Worm (Caenorhabditis elegans) whole organism, L3 larva: ENCODE data around the gene C17G10.1.

ENCODE experiments used
- ama-1 ChIP-seq: fragments of 150-350 bp; optimal IDR thresholded peaks from 2 replicates; lab custom pipeline; 2018
- ceh-16 ChIP-seq: sonication (generic microtip); optimal IDR thresholded peaks from 2 replicates; lab custom pipeline; 2017; ENCODE audit warnings: missing biosample characterization, missing genetic modification characterization
- daf-12 ChIP-seq: fragments of 150-350 bp; optimal IDR thresholded peaks from 2 replicates; lab custom pipeline; 2014; ENCODE audit warnings: missing biosample characterization, missing genetic modification reagents, missing genetic modification characterization
- elt-3 ChIP-seq, 3 experiments: fragments of 150-350 bp in 1 of 3; sonication (generic microtip) in 2 of 3; optimal IDR thresholded peaks; 2 replicates in 2 of 3; 4 replicates in 1 of 3; lab custom pipeline; 2014 to 2017; ENCODE audit warnings: missing biosample characterization in 3 of 3, missing genetic modification characterization in 3 of 3
- jun-1 ChIP-seq: fragments of 150-350 bp; optimal IDR thresholded peaks from 2 replicates; lab custom pipeline; 2014; ENCODE audit warnings: missing biosample characterization, missing genetic modification reagents, missing genetic modification characterization
- lin-15B ChIP-seq: fragments of 150-350 bp; optimal IDR thresholded peaks from 2 replicates; lab custom pipeline; 2014; ENCODE audit warnings: missing biosample characterization, missing genetic modification characterization
- lin-39 ChIP-seq: fragments of 150-350 bp; optimal IDR thresholded peaks from 2 replicates; lab custom pipeline; 2018; ENCODE audit warnings: missing biosample characterization, missing genetic modification reagents, missing genetic modification characterization
- mdl-1 ChIP-seq: fragments of 150-350 bp; optimal IDR thresholded peaks from 2 replicates; lab custom pipeline; 2014; ENCODE audit warnings: missing biosample characterization, missing genetic modification characterization
- nfya-1 ChIP-seq: sonication (generic microtip); optimal IDR thresholded peaks from 2 replicates; lab custom pipeline; 2017; ENCODE audit warnings: missing genetic modification characterization, mild to moderate bottlenecking, missing compliant biosample characterization, antibody characterized with exemption, moderate library complexity; ENCODE audit not compliant: insufficient read depth
- sea-2 ChIP-seq: fragments of 150-350 bp; sonication (generic microtip); optimal IDR thresholded peaks from 4 replicates; lab custom pipeline; 2014; ENCODE audit warnings: missing biosample characterization, missing genetic modification reagents, missing genetic modification characterization
- snpc-4 ChIP-seq: fragments of 150-350 bp; optimal IDR thresholded peaks from 2 replicates; lab custom pipeline; 2014; ENCODE audit warnings: missing biosample characterization, missing genetic modification characterization
- ztf-11 ChIP-seq: fragments of 150-350 bp; optimal IDR thresholded peaks from 2 replicates; lab custom pipeline; 2014; ENCODE audit warnings: missing biosample characterization, missing genetic modification characterization

- TF ChIP-seq jun-1 (no peak), daf-12 (no peak), ama-1 (no peak), nfya-1 (tag; lab: Kevin White, UChicago) (no peak), elt-3 (tag; optimal IDR thresholded peaks at IDR 0.05; lab: Kevin White, UChicago) (no peak), snpc-4 (tag; lab: Kevin White, UChicago) (no peak), lin-15B (tag; lab: Kevin White, UChicago) (no peak), lin-39 (tag; lab: Kevin White, UChicago) (no peak), ztf-11 (tag; lab: Kevin White, UChicago) (no peak), sea-2 (GFP tag; lab: Kevin White, UChicago) (no peak), mdl-1 (tag; lab: Kevin White, UChicago) (no peak), ceh-16 (tag; lab: Kevin White, UChicago) (no peak)
These were observed 6.8 kb downstream of the C17G10.1 start, which contains the start of gene C17G10.6 for ce11 chrII:5603194-5603593.
